Fruit fly (Drosophila melanogaster): ENCODE data around the gene Ucp4B.

DNA sequence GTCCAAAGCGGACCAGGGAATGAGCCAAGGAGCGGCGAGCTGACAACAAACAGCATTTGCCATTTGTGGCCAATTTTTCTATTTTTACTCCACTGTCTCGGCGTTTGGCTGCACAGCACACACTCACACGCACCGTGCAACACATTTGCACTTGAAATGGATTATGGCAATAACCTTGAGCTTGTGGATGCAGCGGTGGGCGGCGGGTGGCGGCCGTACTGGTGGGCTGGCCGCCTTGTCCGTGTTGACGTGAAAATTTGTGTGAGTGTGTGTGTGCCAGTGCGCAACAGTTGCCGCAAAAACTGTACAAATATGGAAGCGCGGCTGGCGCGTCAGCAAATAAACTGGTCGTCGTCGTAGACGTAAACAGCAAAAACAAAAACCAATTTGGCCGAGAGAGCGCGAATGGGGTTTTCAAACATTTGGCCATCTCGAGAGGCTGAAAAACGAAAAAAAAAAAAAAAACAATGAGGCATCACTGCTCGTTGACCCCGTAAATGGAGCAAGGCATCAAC, 5.4 kb downstream of the Ucp4B start:
- TF ChIP-seq Sin3A (optimal IDR thresholded peaks at IDR 0.05) = no peak
- no peak for TF ChIP-seq insv (optimal IDR thresholded peaks at IDR 0.05)
- TF ChIP-seq psq (optimal IDR thresholded peaks at IDR 0.05) = no peak
- no peak for TF ChIP-seq h (optimal IDR thresholded peaks at IDR 0.05)
- TF ChIP-seq Myc (optimal IDR thresholded peaks at IDR 0.05) = no peak
- no peak for TF ChIP-seq ttk (optimal IDR thresholded peaks at IDR 0.05)
